Fruit fly (Drosophila melanogaster) whole organism, embryonic: ENCODE measurements around the gene SCaMC.

Experiments
- Atf6 ChIP-seq: fragments of 200-800 bp; sonication (Bioruptor generic); IDR thresholded peaks from 2 replicates; pipeline ENCODE4 v1.3.6; 2022; ENCODE audit warnings: missing biosample characterization, missing genetic modification characterization
- BtbVII ChIP-seq: fragments of 200-800 bp; sonication (Bioruptor generic); optimal IDR thresholded peaks from 3 replicates; lab custom pipeline; 2017; ENCODE audit warnings: missing biosample characterization, mild to moderate bottlenecking, missing genetic modification characterization
- C15 ChIP-seq: fragments of 200-800 bp; sonication (Bioruptor generic); IDR thresholded peaks from 3 replicates; pipeline ENCODE4 v1.3.6; 2022; ENCODE audit warnings: missing biosample characterization, missing genetic modification characterization
- CG10321 ChIP-seq: fragments of 200-800 bp; sonication (Bioruptor generic); IDR thresholded peaks from 2 replicates; pipeline ENCODE4 v1.3.6; 2022; ENCODE audit warnings: missing biosample characterization, missing genetic modification characterization
- CG10431 ChIP-seq: fragments of 200-800 bp; sonication (Bioruptor generic); optimal IDR thresholded peaks from 3 replicates; lab custom pipeline; 2018; ENCODE audit warnings: missing biosample characterization, mild to moderate bottlenecking, missing genetic modification characterization
- CG11085 ChIP-seq: fragments of 200-800 bp; sonication (Bioruptor generic); IDR thresholded peaks from 2 replicates; pipeline ENCODE4 v1.3.6; 2022; ENCODE audit warnings: missing biosample characterization, missing genetic modification characterization
- CG11560 ChIP-seq: fragments of 200-800 bp; sonication (Bioruptor generic); IDR thresholded peaks from 3 replicates; pipeline ENCODE4 v1.3.6; 2022; ENCODE audit warnings: missing biosample characterization, missing genetic modification characterization
- CG12071 ChIP-seq: fragments of 200-800 bp; sonication (Bioruptor generic); optimal IDR thresholded peaks from 3 replicates; lab custom pipeline; 2018; ENCODE audit warnings: missing biosample characterization, mild to moderate bottlenecking, missing genetic modification characterization
- CG12659 ChIP-seq: fragments of 200-800 bp; sonication (Bioruptor generic); optimal IDR thresholded peaks from 3 replicates; lab custom pipeline; 2017; ENCODE audit warnings: mild to moderate bottlenecking, missing biosample characterization, missing genetic modification reagents, missing genetic modification characterization
- CG14965 ChIP-seq: fragments of 200-800 bp; sonication (Bioruptor generic); optimal IDR thresholded peaks from 2 replicates; lab custom pipeline; 2016; ENCODE audit warnings: missing biosample characterization, missing genetic modification characterization, borderline replicate concordance
- CG15011 ChIP-seq: fragments of 200-800 bp; sonication (Bioruptor generic); optimal IDR thresholded peaks from 3 replicates; lab custom pipeline; 2018; ENCODE audit warnings: missing biosample characterization, mild to moderate bottlenecking, missing genetic modification characterization
- CG1529 ChIP-seq: fragments of 200-800 bp; sonication (Bioruptor generic); optimal IDR thresholded peaks from 3 replicates; lab custom pipeline; 2018; ENCODE audit warnings: missing biosample characterization, missing genetic modification characterization
- CG15479 ChIP-seq: fragments of 200-800 bp; sonication (Bioruptor generic); optimal IDR thresholded peaks from 3 replicates; lab custom pipeline; 2019; ENCODE audit warnings: missing biosample characterization, mild to moderate bottlenecking, missing genetic modification characterization, moderate library complexity
- CG15601 ChIP-seq: fragments of 200-800 bp; sonication (Bioruptor generic); optimal IDR thresholded peaks from 3 replicates; lab custom pipeline; 2019; ENCODE audit warnings: missing biosample characterization, mild to moderate bottlenecking, missing genetic modification characterization, moderate library complexity
- CG1832 ChIP-seq: fragments of 200-800 bp; sonication (Bioruptor generic); optimal IDR thresholded peaks from 2 replicates; lab custom pipeline; 2017; ENCODE audit warnings: missing biosample characterization, mild to moderate bottlenecking, missing genetic modification characterization, inconsistent platforms
- CG31365 ChIP-seq: fragments of 200-800 bp; sonication (Bioruptor generic); optimal IDR thresholded peaks from 2 replicates; lab custom pipeline; 2018; ENCODE audit warnings: missing biosample characterization, mild to moderate bottlenecking, missing genetic modification characterization
- CG4854 ChIP-seq: fragments of 200-800 bp; sonication (Bioruptor generic); optimal IDR thresholded peaks from 2 replicates; lab custom pipeline; 2016; ENCODE audit warnings: missing biosample characterization, missing genetic modification characterization, inconsistent platforms
- CG7987 ChIP-seq: fragments of 200-800 bp; sonication (Bioruptor generic); optimal IDR thresholded peaks from 2 replicates; lab custom pipeline; 2018; ENCODE audit warnings: missing biosample characterization, mild to moderate bottlenecking, missing genetic modification characterization, moderate library complexity
- CoRest ChIP-seq: fragments of 200-800 bp; sonication (Bioruptor generic); optimal IDR thresholded peaks from 3 replicates; lab custom pipeline; 2018; ENCODE audit warnings: missing biosample characterization, mild to moderate bottlenecking, missing genetic modification characterization, moderate library complexity
- D19A ChIP-seq: fragments of 200-800 bp; optimal IDR thresholded peaks from 3 replicates; lab custom pipeline; 2019; ENCODE audit warnings: missing biosample characterization, mild to moderate bottlenecking, missing genetic modification characterization, moderate library complexity
- Elba2 ChIP-seq: fragments of 200-800 bp; sonication (Bioruptor generic); optimal IDR thresholded peaks from 3 replicates; lab custom pipeline; 2016; ENCODE audit warnings: missing biosample characterization, missing genetic modification characterization
- HmgD ChIP-seq: fragments of 200-800 bp; sonication (Bioruptor generic); optimal IDR thresholded peaks from 3 replicates; lab custom pipeline; 2016; ENCODE audit warnings: missing biosample characterization, missing genetic modification characterization
- Jarid2 ChIP-seq: fragments of 200-800 bp; sonication (Bioruptor generic); optimal IDR thresholded peaks from 3 replicates; lab custom pipeline; 2017; ENCODE audit warnings: mild to moderate bottlenecking, missing biosample characterization, missing genetic modification reagents, missing genetic modification characterization
- MBD-R2 ChIP-seq: fragments of 200-800 bp; sonication (Bioruptor generic); IDR thresholded peaks from 2 replicates; pipeline ENCODE4 v1.3.6; 2022; ENCODE audit warnings: missing biosample characterization, missing genetic modification characterization
- Med ChIP-seq: fragments of 200-800 bp; sonication (Bioruptor generic); peaks from one replicate; lab custom pipeline; 2016; ENCODE audit warnings: missing biosample characterization, missing genetic modification characterization, mild to moderate bottlenecking, inconsistent platforms, moderate library complexity
- NFAT ChIP-seq: fragments of 200-800 bp; sonication (Bioruptor generic); IDR thresholded peaks from 2 replicates; pipeline ENCODE4 v1.3.6; 2022; ENCODE audit warnings: missing biosample characterization, missing genetic modification characterization
- Neu2 ChIP-seq: fragments of 200-800 bp; sonication (Bioruptor generic); optimal IDR thresholded peaks from 3 replicates; lab custom pipeline; 2016; ENCODE audit warnings: missing biosample characterization, missing genetic modification characterization, borderline replicate concordance
- Nf-YC ChIP-seq: fragments of 200-800 bp; optimal IDR thresholded peaks from 3 replicates; lab custom pipeline; 2019; ENCODE audit warnings: missing biosample characterization, mild to moderate bottlenecking, missing genetic modification characterization, moderate library complexity
- PHDP ChIP-seq: fragments of 200-800 bp; sonication (Bioruptor generic); optimal IDR thresholded peaks from 3 replicates; lab custom pipeline; 2018; ENCODE audit warnings: missing biosample characterization, mild to moderate bottlenecking, missing genetic modification characterization, moderate library complexity
- Six4 ChIP-seq: fragments of 200-800 bp; sonication (Bioruptor generic); optimal IDR thresholded peaks from 2 replicates; lab custom pipeline; 2016; ENCODE audit warnings: missing biosample characterization, missing genetic modification characterization
- bcd ChIP-seq: fragments of 200-800 bp; sonication (Bioruptor generic); optimal IDR thresholded peaks from 2 replicates; lab custom pipeline; 2017; ENCODE audit warnings: missing biosample characterization, mild to moderate bottlenecking, missing genetic modification characterization
- crp ChIP-seq, 2 experiments: fragments of 200-800 bp; sonication (Bioruptor generic); optimal IDR thresholded peaks; 2 replicates in 1 of 2; 3 replicates in 1 of 2; lab custom pipeline; 2017; ENCODE audit warnings: missing biosample characterization in 2 of 2, missing genetic modification characterization in 2 of 2, mild to moderate bottlenecking in 1 of 2, moderate library complexity in 1 of 2
- dmrt11E ChIP-seq: fragments of 200-800 bp; sonication (Bioruptor generic); optimal IDR thresholded peaks from 3 replicates; lab custom pipeline; 2018; ENCODE audit warnings: missing biosample characterization, mild to moderate bottlenecking, missing genetic modification characterization, moderate library complexity
- en ChIP-seq: fragments of 200-800 bp; sonication (Bioruptor generic); optimal IDR thresholded peaks from 2 replicates; lab custom pipeline; 2016; ENCODE audit warnings: missing biosample characterization, missing genetic modification characterization
- ewg ChIP-seq: fragments of 200-800 bp; sonication (Bioruptor generic); optimal IDR thresholded peaks from 3 replicates; lab custom pipeline; 2017; ENCODE audit warnings: mild to moderate bottlenecking, missing biosample characterization, missing genetic modification reagents, missing genetic modification characterization
- gcm ChIP-seq: fragments of 200-800 bp; sonication (Bioruptor generic); optimal IDR thresholded peaks from 2 replicates; lab custom pipeline; 2019; ENCODE audit warnings: missing biosample characterization, mild to moderate bottlenecking, missing genetic modification characterization, moderate library complexity
- ind ChIP-seq: fragments of 200-800 bp; sonication (Bioruptor generic); optimal IDR thresholded peaks from 3 replicates; lab custom pipeline; 2016; ENCODE audit warnings: missing biosample characterization, missing genetic modification characterization
- lbe ChIP-seq: fragments of 200-800 bp; sonication (Bioruptor generic); optimal IDR thresholded peaks from 2 replicates; lab custom pipeline; 2016; ENCODE audit warnings: missing biosample characterization, mild to moderate bottlenecking, missing genetic modification characterization
- lola ChIP-seq, 3 experiments: fragments of >200 bp in 2 of 3; fragments of 200-800 bp in 1 of 3; sonication (Bioruptor generic) in 1 of 3; optimal IDR thresholded peaks; 2 replicates each; lab custom pipeline; 2017 to 2019; ENCODE audit warnings: missing biosample characterization in 3 of 3, missing genetic modification characterization in 3 of 3, mild to moderate bottlenecking in 1 of 3, moderate library complexity in 1 of 3
- lov ChIP-seq, 2 experiments: fragments of 200-800 bp in 1 of 2; fragments of >200 bp in 1 of 2; sonication (Bioruptor generic) in 1 of 2; IDR thresholded peaks in 1 of 2; optimal IDR thresholded peaks in 1 of 2; 2 replicates in 1 of 2; 3 replicates in 1 of 2; pipeline versions ENCODE4 v1.3.6 to Lab custom; 2017 to 2022; ENCODE audit warnings: missing biosample characterization in 1 of 2, missing genetic modification characterization in 1 of 2
- odd ChIP-seq: fragments of 200-800 bp; sonication (Bioruptor generic); optimal IDR thresholded peaks from 2 replicates; lab custom pipeline; 2017; ENCODE audit warnings: missing biosample characterization, mild to moderate bottlenecking, missing genetic modification characterization
- otp ChIP-seq: fragments of 200-800 bp; sonication (Bioruptor generic); IDR thresholded peaks from 3 replicates; pipeline ENCODE4, ENCODE4 v1.3.6; 2022; ENCODE audit warnings: missing biosample characterization, missing genetic modification characterization
- pho ChIP-seq: fragments of 200-800 bp; sonication (Bioruptor generic); optimal IDR thresholded peaks from 2 replicates; lab custom pipeline; 2016; ENCODE audit warnings: missing biosample characterization, missing genetic modification characterization
- pzg ChIP-seq: fragments of 200-800 bp; sonication (Bioruptor generic); optimal IDR thresholded peaks from 3 replicates; lab custom pipeline; 2018; ENCODE audit warnings: missing biosample characterization, mild to moderate bottlenecking, missing genetic modification characterization, moderate library complexity
- sens-2 ChIP-seq: fragments of 200-800 bp; sonication (Bioruptor generic); IDR thresholded peaks from 2 replicates; pipeline ENCODE4 v1.3.6; 2022; ENCODE audit warnings: missing biosample characterization, missing genetic modification characterization
- tna ChIP-seq: fragments of 200-800 bp; sonication (Bioruptor generic); IDR thresholded peaks from 2 replicates; pipeline ENCODE4 v1.3.6; 2022; ENCODE audit warnings: missing biosample characterization, missing genetic modification characterization; ENCODE audit not compliant: partially characterized antibody
- zen ChIP-seq: fragments of 200-800 bp; sonication (Bioruptor generic); optimal IDR thresholded peaks from 3 replicates; lab custom pipeline; 2018; ENCODE audit warnings: missing biosample characterization, mild to moderate bottlenecking, missing genetic modification characterization, moderate library complexity
- zfh1 ChIP-seq: fragments of 200-800 bp; sonication (Bioruptor generic); IDR thresholded peaks from 3 replicates; pipeline ENCODE4 v1.3.6; 2022; ENCODE audit warnings: missing biosample characterization, missing genetic modification characterization

The SCaMC gene

dm6 chr3L:12399171-12399570 is 15.5 kb downstream of the SCaMC start, which contains the start of gene CG32104 (continued):
- TF ChIP-seq CoRest (tag; lab: Kevin White, UChicago) (no peak), CG1832 (GFP tag; lab: Kevin White, UChicago) (no peak), lbe (GFP tag; lab: Kevin White, UChicago) (no peak), en (no peak), MBD-R2 (GFP tag; lab: Robert Waterston, UW) (peak; percentile 58; the same call in 1 of the 2 replicates), Elba2 (GFP tag; lab: Kevin White, UChicago) (no peak), CG10321 (GFP tag; lab: Robert Waterston, UW) (no peak), C15 (GFP tag; lab: Robert Waterston, UW) (no peak), lov (optimal IDR thresholded peaks at IDR 0.05; lab: Kevin White, UChicago) (no peak), lov (GFP tag; IDR thresholded peaks at IDR 0.05; lab: Robert Waterston, UW) (no peak), CG15601 (tag; lab: Kevin White, UChicago) (no peak), Jarid2 (GFP tag; lab: Kevin White, UChicago) (no peak), CG15479 (GFP tag; lab: Kevin White, UChicago) (peak; percentile 64), CG12659 (GFP tag; lab: Kevin White, UChicago) (no peak), HmgD (GFP tag; lab: Kevin White, UChicago) (no peak), Neu2 (GFP tag; lab: Kevin White, UChicago) (no peak), lola (GFP tag; optimal IDR thresholded peaks at IDR 0.05; lab: Kevin White, UChicago) (no peak), tna (GFP tag; lab: Robert Waterston, UW) (no peak)

- TF ChIP-seq NFAT (GFP tag; lab: Robert Waterston, UW) (0 out of 2 replicates have a peak, but pooled peaks have one; percentile 2), pzg (GFP tag; lab: Kevin White, UChicago) (no peak), CG10431 (GFP tag; lab: Kevin White, UChicago) (no peak), Six4 (no peak), BtbVII (GFP tag; lab: Kevin White, UChicago) (no peak), sens-2 (GFP tag; lab: Robert Waterston, UW) (no peak), gcm (no peak)
These were observed 18.8 kb downstream of the SCaMC start, which contains the start of gene Obp69a for dm6 chr3L:12395871-12396270. TSS of gene Obp69a (plus strand) at chr3L:12396171.

- TF ChIP-seq CG12071 (GFP tag; lab: Kevin White, UChicago) (peak; percentile 43), bcd (GFP tag; lab: Kevin White, UChicago) (no peak), ind (GFP tag; lab: Kevin White, UChicago) (no peak), crp (GFP tag; optimal IDR thresholded peaks at IDR 0.05; lab: Kevin White, UChicago) (no peak), CG31365 (tag; lab: Kevin White, UChicago) (peak; percentile 13), odd (no peak), zen (tag; lab: Kevin White, UChicago) (no peak), pho (GFP tag; lab: Kevin White, UChicago) (no peak), zfh1 (GFP tag; lab: Robert Waterston, UW) (no peak), D19A (tag; lab: Kevin White, UChicago) (no peak), CG1529 (GFP tag; lab: Kevin White, UChicago) (no peak), CG14965 (GFP tag; lab: Kevin White, UChicago) (no peak), ewg (GFP tag; lab: Kevin White, UChicago) (no peak), CG4854 (GFP tag; lab: Kevin White, UChicago) (no peak), PHDP (tag; lab: Kevin White, UChicago) (peak; percentile 37), Nf-YC (no peak), CG11560 (no peak), CG11085 (no peak), otp (no peak), CG7987 (peak; percentile 37), Atf6 (no peak), Med (GFP tag; lab: Kevin White, UChicago) (peak; percentile 63), dmrt11E (tag; lab: Kevin White, UChicago) (no peak), CG15011 (no peak)
These were observed 21.9 kb downstream of the SCaMC start for dm6 chr3L:12392758-12393157.
